Fruit fly (Drosophila melanogaster): ENCODE results near the gene mRpS10.

- TF ChIP-seq CG8159 (tag; optimal IDR thresholded peaks at IDR 0.05) (no peak), CG4496 (GFP tag; IDR thresholded peaks at IDR 0.05) (no peak), CG32121 (GFP tag; IDR thresholded peaks at IDR 0.05) (no peak), CG12605 (GFP tag; IDR thresholded peaks at IDR 0.05) (no peak), Pif1B (GFP tag; optimal IDR thresholded peaks at IDR 0.05) (no peak), CG17806 (tag; optimal IDR thresholded peaks at IDR 0.05) (no peak), Ets98B (GFP tag; IDR thresholded peaks at IDR 0.05) (no peak), CG8301 (tag; optimal IDR thresholded peaks at IDR 0.05) (no peak), gl (tag; optimal IDR thresholded peaks at IDR 0.05) (no peak), rn (GFP tag; IDR thresholded peaks at IDR 0.05) (no peak), CG14655 (GFP tag; optimal IDR thresholded peaks at IDR 0.05) (no peak), Snoo (tag; optimal IDR thresholded peaks at IDR 0.05) (no peak)
These were observed 16.0 kb upstream of the mRpS10 start, which contains the start of the genes CG6654 and CG4210 for dm6 chr3R:15213362-15213989.

Data from whole organism, pupa.